Worm (Caenorhabditis elegans) whole organism, late embryonic: ENCODE results near the gene ndua-8.
"Not testable (repeated sequence)": the region's sequence is repeated elsewhere in the genome, so short reads cannot be mapped to it uniquely, and the experiment has no call there.

Source experiments
- C08G9.2 ChIP-seq: sonication (generic microtip); optimal IDR thresholded peaks from 2 replicates; lab custom pipeline; 2016; ENCODE audit warnings: mild to moderate bottlenecking, missing genetic modification characterization, moderate library complexity, missing compliant biosample characterization
- K02D7.2 ChIP-seq: sonication (generic microtip); optimal IDR thresholded peaks from 2 replicates; lab custom pipeline; 2017; ENCODE audit warnings: mild to moderate bottlenecking, missing genetic modification characterization, missing compliant biosample characterization
- Y22D7AL.16 ChIP-seq: sonication (generic microtip); optimal IDR thresholded peaks from 2 replicates; lab custom pipeline; 2016; ENCODE audit warnings: missing genetic modification characterization, missing compliant biosample characterization
- ceh-14 ChIP-seq: sonication (generic microtip); optimal IDR thresholded peaks from 2 replicates; lab custom pipeline; 2016; ENCODE audit warnings: missing genotype, missing genetic modification characterization, missing compliant biosample characterization
- ceh-19 ChIP-seq: fragments of 200-800 bp; sonication (Bioruptor generic); optimal IDR thresholded peaks from 2 replicates; lab custom pipeline; 2018; ENCODE audit warnings: mild to moderate bottlenecking, missing genetic modification characterization, missing compliant biosample characterization
- ceh-24 ChIP-seq: sonication (generic microtip); optimal IDR thresholded peaks from 2 replicates; lab custom pipeline; 2016; ENCODE audit warnings: mild to moderate bottlenecking, missing genetic modification characterization, missing compliant biosample characterization
- ceh-45 ChIP-seq: fragments of 200-800 bp; sonication (Bioruptor generic); IDR thresholded peaks from 2 replicates; pipeline ENCODE4 v1.3.6; 2022; ENCODE audit warnings: missing genetic modification reagents, missing genetic modification characterization, missing compliant biosample characterization
- ceh-48 ChIP-seq: sonication (generic microtip); optimal IDR thresholded peaks from 2 replicates; lab custom pipeline; 2016; ENCODE audit warnings: missing genetic modification characterization, inconsistent platforms, missing compliant biosample characterization
- ceh-6 ChIP-seq: fragments of 200-800 bp; sonication (Bioruptor generic); optimal IDR thresholded peaks from 2 replicates; lab custom pipeline; 2018; ENCODE audit warnings: mild to moderate bottlenecking, missing genetic modification characterization, missing compliant biosample characterization
- dmd-4 ChIP-seq: sonication (generic microtip); optimal IDR thresholded peaks from 2 replicates; lab custom pipeline; 2016; ENCODE audit warnings: borderline replicate concordance, missing genetic modification characterization, missing compliant biosample characterization
- dve-1 ChIP-seq: sonication (generic microtip); optimal IDR thresholded peaks from 2 replicates; lab custom pipeline; 2017; ENCODE audit warnings: antibody characterized with exemption, mild to moderate bottlenecking, missing genetic modification characterization, missing compliant biosample characterization
- elt-2 ChIP-seq: sonication (generic microtip); optimal IDR thresholded peaks from 2 replicates; lab custom pipeline; 2016; ENCODE audit warnings: missing genetic modification reagents, missing genetic modification characterization, missing compliant biosample characterization
- eyg-1 ChIP-seq: sonication (generic microtip); optimal IDR thresholded peaks from 2 replicates; lab custom pipeline; 2016; ENCODE audit warnings: missing genotype, missing genetic modification characterization, missing compliant biosample characterization
- fkh-6 ChIP-seq: sonication (generic microtip); optimal IDR thresholded peaks from 2 replicates; lab custom pipeline; 2016; ENCODE audit warnings: missing genetic modification characterization, missing compliant biosample characterization
- gmeb-2 ChIP-seq: sonication (generic microtip); optimal IDR thresholded peaks from 2 replicates; lab custom pipeline; 2016; ENCODE audit warnings: missing genetic modification characterization, inconsistent platforms, missing compliant biosample characterization
- hlh-15 ChIP-seq: sonication (generic microtip); optimal IDR thresholded peaks from 2 replicates; lab custom pipeline; 2016; ENCODE audit warnings: missing genetic modification characterization, missing compliant biosample characterization
- hlh-30 ChIP-seq: sonication (generic microtip); optimal IDR thresholded peaks from 2 replicates; lab custom pipeline; 2017; ENCODE audit warnings: antibody characterized with exemption, missing genetic modification characterization, missing compliant biosample characterization; ENCODE audit not compliant: insufficient read depth
- hlh-6 ChIP-seq: sonication (generic microtip); optimal IDR thresholded peaks from 2 replicates; lab custom pipeline; 2016; ENCODE audit warnings: missing genotype, missing genetic modification characterization, missing compliant biosample characterization
- hlh-8 ChIP-seq: sonication (generic microtip); optimal IDR thresholded peaks from 2 replicates; lab custom pipeline; 2016; ENCODE audit warnings: missing genotype, missing genetic modification characterization, missing compliant biosample characterization
- lim-6 ChIP-seq: sonication (generic microtip); optimal IDR thresholded peaks from 2 replicates; lab custom pipeline; 2016; ENCODE audit warnings: missing genetic modification characterization, missing compliant biosample characterization
- lin-11 ChIP-seq: fragments of 200-800 bp; sonication (Bioruptor generic); optimal IDR thresholded peaks from 2 replicates; lab custom pipeline; 2018; ENCODE audit warnings: mild to moderate bottlenecking, missing genetic modification characterization, missing compliant biosample characterization
- madf-2 ChIP-seq: sonication (generic microtip); optimal IDR thresholded peaks from 2 replicates; lab custom pipeline; 2017; ENCODE audit warnings: missing genetic modification characterization, missing compliant biosample characterization
- mec-3 ChIP-seq: sonication (generic microtip); optimal IDR thresholded peaks from 2 replicates; lab custom pipeline; 2016; ENCODE audit warnings: borderline replicate concordance, missing genetic modification characterization, missing compliant biosample characterization
- nfya-1 ChIP-seq: sonication (generic microtip); optimal IDR thresholded peaks from 2 replicates; lab custom pipeline; 2017; ENCODE audit warnings: missing genetic modification characterization, mild to moderate bottlenecking, missing compliant biosample characterization, antibody characterized with exemption, moderate library complexity
- nhr-11 ChIP-seq: fragments of 150-350 bp; optimal IDR thresholded peaks from 2 replicates; lab custom pipeline; 2014; ENCODE audit warnings: missing biosample characterization, missing genetic modification characterization
- odd-2 ChIP-seq: sonication (generic microtip); optimal IDR thresholded peaks from 2 replicates; lab custom pipeline; 2017; ENCODE audit warnings: antibody characterized with exemption, mild to moderate bottlenecking, missing genetic modification characterization, missing compliant biosample characterization
- pat-9 ChIP-seq: fragments of 200-800 bp; sonication (Bioruptor generic); optimal IDR thresholded peaks from 2 replicates; lab custom pipeline; 2018; ENCODE audit warnings: mild to moderate bottlenecking, missing genetic modification characterization, moderate library complexity, missing compliant biosample characterization
- pax-1 ChIP-seq: fragments of 150-350 bp; optimal IDR thresholded peaks from 2 replicates; lab custom pipeline; 2014; ENCODE audit warnings: missing biosample characterization, missing genetic modification characterization
- pha-4 ChIP-seq: fragments of 150-350 bp; optimal IDR thresholded peaks from 2 replicates; lab custom pipeline; 2018; ENCODE audit warnings: missing biosample characterization, missing genetic modification reagents, missing genetic modification characterization
- pqm-1 ChIP-seq: sonication (generic microtip); optimal IDR thresholded peaks from 2 replicates; lab custom pipeline; 2016; ENCODE audit warnings: missing genetic modification characterization, missing compliant biosample characterization
- rnt-1 ChIP-seq: sonication (generic microtip); optimal IDR thresholded peaks from 2 replicates; lab custom pipeline; 2016; ENCODE audit warnings: missing genetic modification characterization, missing compliant biosample characterization
- sdc-2 ChIP-seq: sonication (generic microtip); optimal IDR thresholded peaks from 2 replicates; lab custom pipeline; 2016; ENCODE audit warnings: missing genotype, missing genetic modification characterization, missing compliant biosample characterization
- sox-2 ChIP-seq: fragments of 200-800 bp; sonication (Bioruptor generic); IDR thresholded peaks from 2 replicates; pipeline ENCODE4 v1.3.6; 2022; ENCODE audit warnings: missing genetic modification reagents, missing genetic modification characterization, missing compliant biosample characterization
- sox-4 ChIP-seq: sonication (generic microtip); optimal IDR thresholded peaks from 2 replicates; lab custom pipeline; 2017; ENCODE audit warnings: mild to moderate bottlenecking, missing genetic modification characterization, inconsistent platforms, missing compliant biosample characterization
- tbx-2 ChIP-seq: sonication (generic microtip); optimal IDR thresholded peaks from 2 replicates; lab custom pipeline; 2016; ENCODE audit warnings: missing genetic modification characterization, missing compliant biosample characterization
- ztf-16 ChIP-seq: sonication (generic microtip); optimal IDR thresholded peaks from 2 replicates; lab custom pipeline; 2017; ENCODE audit warnings: missing genetic modification characterization, missing compliant biosample characterization

Gene ndua-8

ce11 chrIII:2560763-2561162 is 31.9 kb downstream of the ndua-8 start (continued):
- peak; percentile 29 for TF ChIP-seq hlh-6
- TF ChIP-seq gmeb-2 (tag; lab: Kevin White, UChicago): no peak
- TF ChIP-seq ceh-48 (tag; lab: Kevin White, UChicago): no peak
- TF ChIP-seq sdc-2 (tag; lab: Kevin White, UChicago): peak; percentile 29
- TF ChIP-seq pqm-1 (tag; lab: Kevin White, UChicago): no peak
- TF ChIP-seq nhr-11 (tag; lab: Kevin White, UChicago): no peak
- no peak for TF ChIP-seq hlh-30 (tag; lab: Kevin White, UChicago)
- TF ChIP-seq dve-1 (tag; lab: Kevin White, UChicago): no peak
- no peak for TF ChIP-seq odd-2
- peak; percentile 40 for TF ChIP-seq C08G9.2
- TF ChIP-seq tbx-2: no peak
- no peak for TF ChIP-seq sox-4 (tag; lab: Kevin White, UChicago)
- no peak for TF ChIP-seq pax-1 (tag; lab: Kevin White, UChicago)

ce11 chrIII:2561410-2561809 is 32.5 kb downstream of the ndua-8 start, which contains the start of gene nhr-239:
Gene nhr-239 (plus strand): TSS chrIII:2561710.
- TF ChIP-seq eyg-1 (tag; lab: Kevin White, UChicago) (no peak), pat-9 (tag; lab: Kevin White, UChicago) (no peak), ceh-24 (no peak), ceh-48 (tag; lab: Kevin White, UChicago) (no peak), ceh-45 (GFP tag; lab: Robert Waterston, UW) (no peak), elt-2 (no peak), K02D7.2 (tag; lab: Kevin White, UChicago) (no peak), dmd-4 (tag; lab: Kevin White, UChicago) (no peak), pha-4 (tag; lab: Kevin White, UChicago) (no peak), lin-11 (tag; lab: Kevin White, UChicago) (no peak), ztf-16 (tag; lab: Kevin White, UChicago) (no peak)

ce11 chrIII:2563033-2563656 is 34.3 kb downstream of the ndua-8 start:
- TF ChIP-seq hlh-15 (tag; lab: Kevin White, UChicago): no peak
- TF ChIP-seq, all 69 proteins: peak for 0

ce11 chrIII:2563883-2564282 is 35.0 kb downstream of the ndua-8 start, which contains the start of gene Y54F10AM.11:
Gene Y54F10AM.11 (minus strand): TSS chrIII:2563983.
- TF ChIP-seq nhr-11 (tag; lab: Kevin White, UChicago); ceh-6; nfya-1: not testable (repeated sequence)
- TF ChIP-seq, all 69 proteins: peak for 0; not testable (repeated sequence) for 69

- TF ChIP-seq ceh-14 (tag; lab: Kevin White, UChicago) (no peak), ceh-48 (tag; lab: Kevin White, UChicago) (no peak), madf-2 (tag; lab: Kevin White, UChicago) (no peak), rnt-1 (no peak), mec-3 (tag; lab: Kevin White, UChicago) (no peak), C08G9.2 (no peak), lim-6 (no peak), ceh-19 (GFP tag; lab: Kevin White, UChicago) (no peak), lin-11 (tag; lab: Kevin White, UChicago) (no peak), hlh-8 (tag; lab: Kevin White, UChicago) (no peak), fkh-6 (tag; lab: Kevin White, UChicago) (no peak), Y22D7AL.16 (tag; lab: Kevin White, UChicago) (no peak), ceh-24 (no peak), sox-2 (GFP tag; lab: Robert Waterston, UW) (no peak), nfya-1 (no peak)
These were observed 42.6 kb downstream of the ndua-8 start, which contains the start of gene Y54F10AR.2 for ce11 chrIII:2571447-2571846. Gene Y54F10AR.2 (minus strand): TSS chrIII:2571547.
